Worm (Caenorhabditis elegans) whole organism, late embryonic: ENCODE results near the gene pars-1.

Experiments
- elt-4 ChIP-seq: sonication (generic microtip); optimal IDR thresholded peaks from 2 replicates; lab custom pipeline; 2016; ENCODE audit warnings: missing genetic modification characterization, missing compliant biosample characterization
- eyg-1 ChIP-seq: sonication (generic microtip); optimal IDR thresholded peaks from 2 replicates; lab custom pipeline; 2016; ENCODE audit warnings: missing genotype, missing genetic modification characterization, missing compliant biosample characterization
- nhr-11 ChIP-seq: fragments of 150-350 bp; optimal IDR thresholded peaks from 2 replicates; lab custom pipeline; 2014; ENCODE audit warnings: missing biosample characterization, missing genetic modification characterization

ce11 chrIII:7230841-7231240, 8.0 kb upstream of the pars-1 start, which contains the start of gene R151.10:
- TF ChIP-seq eyg-1 (tag; lab: Kevin White, UChicago) = no peak
- TF ChIP-seq nhr-11 (tag; lab: Kevin White, UChicago) = no peak
- TF ChIP-seq elt-4 = no peak
